Worm (Caenorhabditis elegans): ENCODE results near the gene F59F4.3.

F59F4.3 gene

DNA sequence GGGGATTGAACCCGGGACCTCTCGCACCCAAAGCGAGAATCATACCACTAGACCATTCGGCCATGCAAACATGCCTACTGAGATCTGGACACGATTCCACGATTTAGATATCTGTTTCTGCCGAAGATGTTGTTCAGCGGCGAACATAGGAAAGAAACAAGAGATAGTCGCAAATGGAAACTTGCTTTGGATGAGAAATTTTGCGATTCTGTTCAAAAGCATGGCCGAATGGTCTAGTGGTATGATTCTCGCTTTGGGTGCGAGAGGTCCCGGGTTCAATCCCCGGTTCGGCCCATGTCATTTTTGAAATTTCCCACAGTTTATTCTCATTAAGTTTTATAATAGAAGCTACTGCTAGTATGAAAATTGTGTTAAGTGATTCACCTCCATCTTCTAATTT lies 50.8 kb downstream of the F59F4.3 start:
- TF ChIP-seq sma-3 (GFP tag; optimal IDR thresholded peaks at IDR 0.05) (peak; percentile 10), F13H6.1 (tag; optimal IDR thresholded peaks at IDR 0.05) (no peak), nhr-237 (tag; optimal IDR thresholded peaks at IDR 0.05) (no peak), nhr-21 (tag; optimal IDR thresholded peaks at IDR 0.05) (peak; percentile 59)

DNA sequence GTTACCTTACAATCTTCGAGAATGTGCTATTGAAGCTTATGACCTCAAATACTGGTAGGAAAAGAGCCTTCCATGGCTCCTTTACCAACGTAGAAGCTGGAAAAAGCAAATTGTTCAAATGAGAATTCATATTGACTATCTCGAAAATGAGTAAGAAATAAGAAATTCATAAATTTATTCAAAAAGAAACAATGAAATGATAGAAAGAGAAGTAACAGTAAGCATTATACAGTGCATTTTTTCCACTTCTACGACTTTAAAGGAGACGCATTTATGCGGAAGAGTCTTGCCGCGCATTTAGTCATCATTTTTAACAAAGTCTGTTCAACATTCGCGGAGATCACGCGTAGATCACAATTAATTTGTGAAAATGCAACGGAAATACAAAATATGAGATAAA lies 52.4 kb downstream of the F59F4.3 start, which contains the start of gene Y7A5A.10:
TSS of gene Y7A5A.10 (minus strand) at position 101 of the 400 bp plus-strand sequence.
- no peak for TF ChIP-seq nhr-10 (tag; optimal IDR thresholded peaks at IDR 0.05)
- TF ChIP-seq nhr-12 (tag; optimal IDR thresholded peaks at IDR 0.05), result no peak
- no peak for TF ChIP-seq sma-9 (GFP tag; optimal IDR thresholded peaks at IDR 0.05)
- TF ChIP-seq sma-9 (tag; optimal IDR thresholded peaks at IDR 0.05), result no peak
- TF ChIP-seq aly-2 (tag; optimal IDR thresholded peaks at IDR 0.05), result no peak
- no peak for TF ChIP-seq C34F6.9 (tag; optimal IDR thresholded peaks at IDR 0.05)
- TF ChIP-seq Y55F3AM.14 (GFP tag; optimal IDR thresholded peaks at IDR 0.05), result no peak

Measured in whole organism, L2 larva.